Fruit fly (Drosophila melanogaster): ENCODE measurements around the gene pira.

The pira gene

DNA sequence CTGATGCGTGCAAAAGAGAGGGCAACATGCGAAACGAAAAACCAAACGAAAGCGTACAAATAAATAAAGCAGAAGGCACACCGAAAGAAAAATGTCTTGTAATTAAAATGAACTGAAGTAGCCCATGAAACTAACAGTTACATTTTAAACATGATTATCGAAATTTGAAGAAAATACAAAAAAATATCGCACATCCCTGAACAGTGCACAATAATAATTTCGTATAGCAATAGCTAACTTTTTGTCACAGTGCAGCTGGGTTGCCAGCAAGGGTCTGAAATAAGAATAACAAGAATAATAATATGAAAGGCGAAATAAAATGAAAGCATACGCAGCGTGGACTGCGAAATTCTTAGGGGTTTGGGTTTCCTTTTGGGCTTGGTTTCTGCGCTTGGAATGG, 11.2 kb downstream of the pira start (continued):
- TF ChIP-seq gcm2 (GFP tag; optimal IDR thresholded peaks at IDR 0.05) (peak; percentile 99), CG14860 (GFP tag; IDR thresholded peaks at IDR 0.05; ENCODE audit: partially characterized antibody) (no peak), CrebB (tag; optimal IDR thresholded peaks at IDR 0.05) (peak; percentile 99), CG16815 (GFP tag; optimal IDR thresholded peaks at IDR 0.05) (peak; percentile 99), bbx (GFP tag; IDR thresholded peaks at IDR 0.05; ENCODE audit: partially characterized antibody) (no peak), Ets97D (GFP tag; optimal IDR thresholded peaks at IDR 0.05) (peak; percentile 95), Stat92E (GFP tag; optimal IDR thresholded peaks at IDR 0.05) (peak in 1 of 3 experiments; percentile 97), pb (GFP tag; optimal IDR thresholded peaks at IDR 0.05) (peak; percentile 99), Ada2b (GFP tag; IDR thresholded peaks at IDR 0.05) (peak; percentile 99), Med (GFP tag) (peak; percentile 100), CG6272 (GFP tag; IDR thresholded peaks at IDR 0.05) (peak; percentile 98), CG13296 (GFP tag; optimal IDR thresholded peaks at IDR 0.05) (peak; percentile 98), Lpt (GFP tag; optimal IDR thresholded peaks at IDR 0.05) (no peak), CG14667 (GFP tag; IDR thresholded peaks at IDR 0.05) (peak; percentile 98), NK7.1 (GFP tag; optimal IDR thresholded peaks at IDR 0.05) (peak; percentile 99), CG4282 (GFP tag; optimal IDR thresholded peaks at IDR 0.05) (peak; percentile 98), Xbp1 (GFP tag; optimal IDR thresholded peaks at IDR 0.05) (peak; percentile 99), tup (GFP tag; optimal IDR thresholded peaks at IDR 0.05) (peak; percentile 99), slou (GFP tag; optimal IDR thresholded peaks at IDR 0.05) (peak; percentile 99), pita (GFP tag; optimal IDR thresholded peaks at IDR 0.05) (no peak), mam (GFP tag; optimal IDR thresholded peaks at IDR 0.05) (peak; percentile 99), peb (GFP tag; IDR thresholded peaks at IDR 0.05) (peak; percentile 98), CG4404 (GFP tag; IDR thresholded peaks at IDR 0.05) (peak; percentile 99), NFAT (GFP tag; IDR thresholded peaks at IDR 0.05) (peak; percentile 99), chm (GFP tag; IDR thresholded peaks at IDR 0.05) (peak; percentile 99), h (optimal IDR thresholded peaks at IDR 0.05) (no peak), sob (GFP tag; IDR thresholded peaks at IDR 0.05) (peak; percentile 99), onecut (GFP tag; IDR thresholded peaks at IDR 0.05) (peak; percentile 97), sens-2 (GFP tag; IDR thresholded peaks at IDR 0.05) (peak; percentile 98), br (optimal IDR thresholded peaks at IDR 0.05) (no peak), CG12659 (GFP tag; optimal IDR thresholded peaks at IDR 0.05) (peak; percentile 99), nom (GFP tag; optimal IDR thresholded peaks at IDR 0.05) (peak; percentile 99), unc-4 (GFP tag; IDR thresholded peaks at IDR 0.05; ENCODE audit: partially characterized antibody) (no peak), tap (tag; optimal IDR thresholded peaks at IDR 0.05) (peak; percentile 95), CG30020 (tag; optimal IDR thresholded peaks at IDR 0.05) (peak; percentile 78), bcd (GFP tag; optimal IDR thresholded peaks at IDR 0.05) (peak; percentile 99), ap (GFP tag; IDR thresholded peaks at IDR 0.05) (peak; percentile 98), CG4360 (GFP tag; IDR thresholded peaks at IDR 0.05) (0 out of 2 replicates have a peak, but pooled peaks have one; percentile 66), CG7839 (tag; optimal IDR thresholded peaks at IDR 0.05) (peak; percentile 99), CG12219 (GFP tag; optimal IDR thresholded peaks at IDR 0.05) (peak; percentile 99), kay (GFP tag; optimal IDR thresholded peaks at IDR 0.05) (peak; percentile 93), D (optimal IDR thresholded peaks at IDR 0.05) (no peak), D (GFP tag; optimal IDR thresholded peaks at IDR 0.05) (peak; percentile 99), CG17829 (tag; optimal IDR thresholded peaks at IDR 0.05) (peak; percentile 99), dmrt99B (tag; optimal IDR thresholded peaks at IDR 0.05) (peak; percentile 99), Ravus (GFP tag; IDR thresholded peaks at IDR 0.05) (peak; percentile 98), lbe (GFP tag; optimal IDR thresholded peaks at IDR 0.05) (peak; percentile 99), ERR (GFP tag; optimal IDR thresholded peaks at IDR 0.05) (peak; percentile 99), mirr (GFP tag; optimal IDR thresholded peaks at IDR 0.05) (peak; percentile 83), PHDP (tag; optimal IDR thresholded peaks at IDR 0.05) (peak; percentile 99), gsb (GFP tag; IDR thresholded peaks at IDR 0.05) (peak; percentile 98), cg (GFP tag; optimal IDR thresholded peaks at IDR 0.05) (peak; percentile 30)

Measured in whole organism, embryonic.